Fruit fly (Drosophila melanogaster): ENCODE results near the gene CG4496.

The CG4496 gene

dm6 chr2L:7174351-7174750, 15.5 kb downstream of the CG4496 start:
- TF ChIP-seq tj (GFP tag; optimal IDR thresholded peaks at IDR 0.05) (no peak), Hr96 (GFP tag; optimal IDR thresholded peaks at IDR 0.05) (no peak), CG7045 (GFP tag; optimal IDR thresholded peaks at IDR 0.05) (no peak), pad (GFP tag; optimal IDR thresholded peaks at IDR 0.05) (no peak), kay (GFP tag; ENCODE audit: borderline replicate concordance) (no peak), Mnt (GFP tag; optimal IDR thresholded peaks at IDR 0.05) (no peak)

DNA sequence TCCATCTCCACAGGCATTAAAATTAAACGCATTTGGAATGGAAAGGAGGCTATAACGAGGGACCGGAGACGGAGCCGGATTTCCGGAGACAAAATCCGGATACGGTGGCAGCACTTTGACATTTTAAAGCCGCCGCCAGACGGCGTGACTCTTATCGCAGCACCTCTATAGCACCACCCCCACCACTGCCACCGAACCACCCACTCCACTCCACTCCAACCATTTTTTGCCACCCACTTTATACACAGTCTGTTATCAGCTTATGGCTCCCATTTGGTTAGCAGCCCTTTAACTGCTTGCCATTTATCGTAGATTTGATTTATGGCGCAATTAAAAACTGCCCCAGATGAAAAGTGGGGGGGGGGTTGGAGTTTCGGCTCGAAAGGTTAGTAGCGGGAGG, 20.8 kb downstream of the CG4496 start:
- TF ChIP-seq CG11617 (GFP tag; optimal IDR thresholded peaks at IDR 0.05) (no peak), CG5204 (GFP tag; optimal IDR thresholded peaks at IDR 0.05) (no peak), bab1 (GFP tag; optimal IDR thresholded peaks at IDR 0.05) (no peak)

DNA sequence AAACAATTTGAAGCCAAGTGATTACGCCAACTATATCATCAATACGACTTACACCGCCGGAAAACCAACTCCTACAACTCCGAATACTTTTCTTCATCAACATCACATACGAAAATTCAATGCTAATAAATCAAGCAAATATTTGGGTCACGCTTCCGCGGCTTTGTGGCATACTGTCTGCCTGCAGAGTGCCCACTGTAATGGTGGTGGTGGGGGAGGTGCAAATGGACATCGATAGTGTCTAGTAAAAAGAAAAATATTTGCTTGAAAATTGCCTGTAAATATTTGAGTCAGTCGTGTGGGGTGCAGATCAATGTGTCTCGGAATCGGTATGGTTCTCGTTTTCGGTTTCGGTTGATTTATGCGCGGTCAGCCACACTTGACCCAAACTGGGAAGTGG, 24.0 kb downstream of the CG4496 start:
- TF ChIP-seq CG12768 (GFP tag; optimal IDR thresholded peaks at IDR 0.05) (no peak), cic (GFP tag; optimal IDR thresholded peaks at IDR 0.05) (no peak), CG14711 (tag; optimal IDR thresholded peaks at IDR 0.05) (no peak), CG33017 (tag; optimal IDR thresholded peaks at IDR 0.05) (no peak), toe (GFP tag; optimal IDR thresholded peaks at IDR 0.05) (no peak), CG7045 (GFP tag; optimal IDR thresholded peaks at IDR 0.05) (no peak), pad (GFP tag; optimal IDR thresholded peaks at IDR 0.05) (no peak), CG7101 (tag; optimal IDR thresholded peaks at IDR 0.05) (no peak), CG11617 (GFP tag; optimal IDR thresholded peaks at IDR 0.05) (no peak), Crg-1 (GFP tag; optimal IDR thresholded peaks at IDR 0.05) (no peak), CG1620 (GFP tag; optimal IDR thresholded peaks at IDR 0.05) (no peak), tj (GFP tag; optimal IDR thresholded peaks at IDR 0.05) (no peak), Hr96 (GFP tag; optimal IDR thresholded peaks at IDR 0.05) (no peak), ovo (GFP tag; optimal IDR thresholded peaks at IDR 0.05) (no peak), Mnt (GFP tag; optimal IDR thresholded peaks at IDR 0.05) (no peak), cnc (optimal IDR thresholded peaks at IDR 0.05) (no peak), CG5204 (GFP tag; optimal IDR thresholded peaks at IDR 0.05) (no peak), Clk (GFP tag; optimal IDR thresholded peaks at IDR 0.05) (no peak)

dm6 chr2L:7158798-7159197, 31.0 kb downstream of the CG4496 start:
- TF ChIP-seq CG12768 (GFP tag; optimal IDR thresholded peaks at IDR 0.05), result no peak

DNA sequence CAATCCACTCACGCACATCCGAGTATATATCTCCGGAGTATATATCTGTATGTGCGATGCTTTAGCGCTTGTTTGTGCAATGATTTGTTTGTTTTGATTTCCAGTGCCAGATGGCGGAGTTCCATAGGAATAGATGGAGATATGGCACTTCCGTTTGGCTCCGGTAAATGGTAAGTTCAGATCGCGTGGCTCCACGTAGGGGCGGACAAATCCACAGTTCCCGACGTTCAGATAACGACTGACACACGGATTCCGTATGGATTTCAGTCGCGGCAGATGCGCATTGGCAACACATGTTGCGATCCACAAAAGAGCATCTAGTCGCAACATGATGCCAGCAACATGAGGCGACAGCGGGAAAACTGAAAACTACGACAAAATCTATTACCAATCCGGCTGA, 32.4 kb downstream of the CG4496 start, which contains the start of gene Pvf3:
TSS of gene Pvf3 (minus strand) at position 240 of the 400 bp plus-strand sequence.
- TF ChIP-seq Hr96 (GFP tag; optimal IDR thresholded peaks at IDR 0.05) (no peak), toe (GFP tag; optimal IDR thresholded peaks at IDR 0.05) (no peak), tj (GFP tag; optimal IDR thresholded peaks at IDR 0.05) (no peak), CG7101 (tag; optimal IDR thresholded peaks at IDR 0.05) (no peak)

- TF ChIP-seq kay (GFP tag; ENCODE audit: borderline replicate concordance) (peak; percentile 42), tj (GFP tag; optimal IDR thresholded peaks at IDR 0.05) (no peak), cnc (optimal IDR thresholded peaks at IDR 0.05) (no peak), CG12768 (GFP tag; optimal IDR thresholded peaks at IDR 0.05) (no peak), bab1 (GFP tag; optimal IDR thresholded peaks at IDR 0.05) (no peak), CG7101 (tag; optimal IDR thresholded peaks at IDR 0.05) (no peak), Hr96 (GFP tag; optimal IDR thresholded peaks at IDR 0.05) (no peak), CG11617 (GFP tag; optimal IDR thresholded peaks at IDR 0.05) (no peak), toe (GFP tag; optimal IDR thresholded peaks at IDR 0.05) (peak; percentile 28), Crg-1 (GFP tag; optimal IDR thresholded peaks at IDR 0.05) (no peak), Clk (GFP tag; optimal IDR thresholded peaks at IDR 0.05) (no peak), cic (GFP tag; optimal IDR thresholded peaks at IDR 0.05) (no peak), pad (GFP tag; optimal IDR thresholded peaks at IDR 0.05) (no peak), CG5204 (GFP tag; optimal IDR thresholded peaks at IDR 0.05) (peak; percentile 18), CG33017 (tag; optimal IDR thresholded peaks at IDR 0.05) (no peak), CG14711 (tag; optimal IDR thresholded peaks at IDR 0.05) (no peak), Mnt (GFP tag; optimal IDR thresholded peaks at IDR 0.05) (no peak), CG7045 (GFP tag; optimal IDR thresholded peaks at IDR 0.05) (peak; percentile 13), ovo (GFP tag; optimal IDR thresholded peaks at IDR 0.05) (no peak), CG1620 (GFP tag; optimal IDR thresholded peaks at IDR 0.05) (no peak)
These were observed 34.8 kb downstream of the CG4496 start for dm6 chr2L:7154861-7155594.

- TF ChIP-seq CG33017 (tag; optimal IDR thresholded peaks at IDR 0.05) (no peak), ovo (GFP tag; optimal IDR thresholded peaks at IDR 0.05) (no peak), Clk (GFP tag; optimal IDR thresholded peaks at IDR 0.05) (no peak), Hr96 (GFP tag; optimal IDR thresholded peaks at IDR 0.05) (no peak), CG1620 (GFP tag; optimal IDR thresholded peaks at IDR 0.05) (no peak), bab1 (GFP tag; optimal IDR thresholded peaks at IDR 0.05) (no peak), CG5204 (GFP tag; optimal IDR thresholded peaks at IDR 0.05) (no peak), Mnt (GFP tag; optimal IDR thresholded peaks at IDR 0.05) (no peak), CG11617 (GFP tag; optimal IDR thresholded peaks at IDR 0.05) (no peak), CG12768 (GFP tag; optimal IDR thresholded peaks at IDR 0.05) (no peak), CG14711 (tag; optimal IDR thresholded peaks at IDR 0.05) (no peak), CG7045 (GFP tag; optimal IDR thresholded peaks at IDR 0.05) (no peak), pad (GFP tag; optimal IDR thresholded peaks at IDR 0.05) (no peak), cic (GFP tag; optimal IDR thresholded peaks at IDR 0.05) (no peak), kay (GFP tag; ENCODE audit: borderline replicate concordance) (no peak), toe (GFP tag; optimal IDR thresholded peaks at IDR 0.05) (no peak), Crg-1 (GFP tag; optimal IDR thresholded peaks at IDR 0.05) (no peak), tj (GFP tag; optimal IDR thresholded peaks at IDR 0.05) (no peak), CG7101 (tag; optimal IDR thresholded peaks at IDR 0.05) (no peak)
These were observed 37.5 kb downstream of the CG4496 start for dm6 chr2L:7152260-7152659.

Data from whole organism, adult.